Worm (Caenorhabditis elegans) whole organism, young adult: ENCODE measurements around the gene cyp-35A4.
"Not testable (repeated sequence)": the region's sequence is repeated elsewhere in the genome, so short reads cannot be mapped to it uniquely, and the experiment has no call there.

Experiments
- akir-1 ChIP-seq: fragments of 200-800 bp; sonication (Bioruptor generic); optimal IDR thresholded peaks from 2 replicates; lab custom pipeline; 2018; ENCODE audit warnings: mild to moderate bottlenecking, missing genetic modification characterization, moderate library complexity, missing compliant biosample characterization
- ama-1 ChIP-seq, 3 experiments: fragments of 150-350 bp in 1 of 3; sonication (generic microtip) in 2 of 3; optimal IDR thresholded peaks; 2 replicates each; lab custom pipeline; 2014 to 2018; ENCODE audit warnings: missing biosample characterization in 2 of 3, missing genetic modification characterization in 2 of 3, missing genetic modification reagents in 2 of 3
- dpl-1 ChIP-seq: fragments of 150-350 bp; optimal IDR thresholded peaks from 2 replicates; lab custom pipeline; 2014; ENCODE audit warnings: missing biosample characterization, missing genetic modification reagents, missing genetic modification characterization
- hlh-12 ChIP-seq: sonication (generic microtip); optimal IDR thresholded peaks from 2 replicates; lab custom pipeline; 2016; ENCODE audit warnings: missing genetic modification characterization, missing compliant biosample characterization
- unc-62 ChIP-seq: fragments of 150-350 bp; optimal IDR thresholded peaks from 2 replicates; lab custom pipeline; 2014; ENCODE audit warnings: missing biosample characterization, missing genetic modification reagents, missing genetic modification characterization

DNA sequence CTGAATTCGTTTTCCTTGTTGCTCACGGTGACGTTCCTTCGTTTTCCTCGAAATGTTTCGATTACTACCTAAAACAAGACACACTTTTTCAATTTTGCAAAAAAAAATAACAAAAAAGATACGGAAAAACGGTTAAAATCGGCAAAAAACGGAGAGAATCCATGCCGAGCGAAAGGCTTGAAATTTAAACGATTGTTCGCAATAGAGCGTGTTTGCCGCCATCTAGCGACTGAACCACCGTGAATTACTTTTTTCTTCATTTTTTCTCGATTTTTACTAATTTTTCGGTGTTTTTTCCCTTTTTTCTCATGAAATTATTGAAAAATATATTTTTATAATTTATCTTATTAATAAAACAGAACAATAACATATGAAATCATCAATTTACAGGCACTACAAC lies 34.7 kb downstream of the cyp-35A4 start:
- TF ChIP-seq akir-1; hlh-12 (tag; lab: Kevin White, UChicago); ama-1 (optimal IDR thresholded peaks at IDR 0.05; lab: Kevin White, UChicago); ama-1 (GFP tag; optimal IDR thresholded peaks at IDR 0.05; lab: Kevin White, UChicago); dpl-1 (GFP tag; lab: Kevin White, UChicago); unc-62 (GFP tag; lab: Kevin White, UChicago): not testable (repeated sequence)
